Fruit fly (Drosophila melanogaster): ENCODE data around the gene ArgRS.

ArgRS gene

dm6 chrX:15889780-15890608, 46.0 kb upstream of the ArgRS start, which contains the start of the genes MSBP and CG15916 (continued):
- TF ChIP-seq Stat92E (GFP tag; optimal IDR thresholded peaks at IDR 0.05) (no peak), BEAF-32 (GFP tag; optimal IDR thresholded peaks at IDR 0.05) (peak; percentile 72), nom (GFP tag; optimal IDR thresholded peaks at IDR 0.05) (peak; percentile 69), Myb (GFP tag; optimal IDR thresholded peaks at IDR 0.05) (no peak), tin (GFP tag; optimal IDR thresholded peaks at IDR 0.05) (peak; percentile 22), MESR4 (GFP tag; optimal IDR thresholded peaks at IDR 0.05) (peak; percentile 75), Dfd (GFP tag; optimal IDR thresholded peaks at IDR 0.05) (peak in 1 of 2 experiments; percentile 3), D (optimal IDR thresholded peaks at IDR 0.05) (no peak), D (GFP tag; optimal IDR thresholded peaks at IDR 0.05) (peak; percentile 37)

dm6 chrX:15888763-15889162, 44.8 kb upstream of the ArgRS start:
- no peak for TF ChIP-seq Lhr (GFP tag; optimal IDR thresholded peaks at IDR 0.05)
- no peak for TF ChIP-seq salm (tag; optimal IDR thresholded peaks at IDR 0.05)
- no peak for TF ChIP-seq H2.0 (GFP tag; IDR thresholded peaks at IDR 0.05)
- TF ChIP-seq mirr (GFP tag; optimal IDR thresholded peaks at IDR 0.05): peak; percentile 60
- TF ChIP-seq slbo (GFP tag; IDR thresholded peaks at IDR 0.05): no peak
- peak; percentile 89 for TF ChIP-seq exex (tag; optimal IDR thresholded peaks at IDR 0.05)
- TF ChIP-seq CG10543 (GFP tag; optimal IDR thresholded peaks at IDR 0.05): no peak

- TF ChIP-seq Nf-YB (GFP tag; optimal IDR thresholded peaks at IDR 0.05) (no peak), CG11456 (GFP tag; IDR thresholded peaks at IDR 0.05) (no peak), sr (GFP tag; IDR thresholded peaks at IDR 0.05) (no peak), nerfin-1 (tag; optimal IDR thresholded peaks at IDR 0.05) (no peak), CG10274 (GFP tag; optimal IDR thresholded peaks at IDR 0.05) (no peak), hth (optimal IDR thresholded peaks at IDR 0.05) (no peak), ash1 (GFP tag; optimal IDR thresholded peaks at IDR 0.05) (no peak), eyg (GFP tag; optimal IDR thresholded peaks at IDR 0.05) (no peak), lov (optimal IDR thresholded peaks at IDR 0.05) (no peak), lov (GFP tag; IDR thresholded peaks at IDR 0.05) (no peak), zfh2 (GFP tag; optimal IDR thresholded peaks at IDR 0.05) (peak; percentile 35), CG7786 (GFP tag; optimal IDR thresholded peaks at IDR 0.05) (no peak), ac (GFP tag; optimal IDR thresholded peaks at IDR 0.05) (no peak), dpn (GFP tag; optimal IDR thresholded peaks at IDR 0.05) (no peak), bab2 (GFP tag; optimal IDR thresholded peaks at IDR 0.05) (no peak), Kr (GFP tag; optimal IDR thresholded peaks at IDR 0.05) (no peak), lola (GFP tag; optimal IDR thresholded peaks at IDR 0.05) (no peak), Hr39 (optimal IDR thresholded peaks at IDR 0.05) (no peak), CG5245 (GFP tag; optimal IDR thresholded peaks at IDR 0.05) (no peak), CG8281 (tag; optimal IDR thresholded peaks at IDR 0.05) (no peak), p53 (GFP tag; optimal IDR thresholded peaks at IDR 0.05) (no peak), CG2116 (GFP tag; optimal IDR thresholded peaks at IDR 0.05) (peak; percentile 42), CG14860 (GFP tag; IDR thresholded peaks at IDR 0.05; ENCODE audit: partially characterized antibody) (no peak; the same call in 2 of the 3 replicates), sug (tag; optimal IDR thresholded peaks at IDR 0.05) (peak; percentile 31), Fer3 (tag; optimal IDR thresholded peaks at IDR 0.05) (no peak), CG6689 (GFP tag; IDR thresholded peaks at IDR 0.05) (no peak), dmrt99B (tag; optimal IDR thresholded peaks at IDR 0.05) (no peak), tin (GFP tag; optimal IDR thresholded peaks at IDR 0.05) (no peak), zfh1 (GFP tag; IDR thresholded peaks at IDR 0.05) (no peak), CG1603 (tag; optimal IDR thresholded peaks at IDR 0.05) (no peak), hkb (optimal IDR thresholded peaks at IDR 0.05) (no peak), hkb (GFP tag; IDR thresholded peaks at IDR 0.05) (no peak), sob (GFP tag; IDR thresholded peaks at IDR 0.05) (0 out of 2 replicates have a peak, but pooled peaks have one; percentile 32)
Observed at dm6 chrX:15887247-15887616, 43.3 kb upstream of the ArgRS start, which contains the start of gene tay. TSS of gene tay (minus strand) at chrX:15887311.
